Fruit fly (Drosophila melanogaster): ENCODE data around the gene Trf4.

DNA sequence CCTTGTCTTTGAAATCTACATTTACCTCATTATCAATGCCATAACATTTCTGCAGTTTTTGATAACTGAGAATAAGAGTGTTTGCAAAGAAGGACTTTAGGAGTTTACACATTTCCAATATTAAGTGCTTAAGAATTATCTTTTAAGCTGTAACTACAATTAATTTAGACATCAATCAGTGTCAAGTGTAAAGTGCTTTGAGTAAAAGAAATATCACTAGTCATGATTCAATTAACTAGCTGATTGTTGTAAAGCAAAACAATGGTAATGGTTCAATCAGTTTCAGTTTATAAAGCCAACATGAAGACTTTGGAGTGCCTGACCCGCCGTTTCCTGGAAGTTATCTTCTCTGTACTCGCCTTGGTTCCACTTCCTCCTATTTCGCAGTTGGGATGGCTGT lies 4.7 kb downstream of the Trf4 start, which contains the start of gene Gr23a:
- TF ChIP-seq psq (optimal IDR thresholded peaks at IDR 0.05) (no peak), h (optimal IDR thresholded peaks at IDR 0.05) (no peak), ttk (optimal IDR thresholded peaks at IDR 0.05) (no peak), insv (optimal IDR thresholded peaks at IDR 0.05) (no peak)

Data from Kc167 (cell line).